Fruit fly (Drosophila melanogaster): ENCODE data around the gene CG15484.

dm6 chr2L:12666002-12666576 lies 41.4 kb downstream of the CG15484 start:
- TF ChIP-seq EcR (GFP tag; optimal IDR thresholded peaks at IDR 0.05) (no peak), CG8478 (optimal IDR thresholded peaks at IDR 0.05) (no peak), pan (optimal IDR thresholded peaks at IDR 0.05) (no peak)

Data from whole organism.